Worm (Caenorhabditis elegans): ENCODE measurements around the gene ecps-1.

DNA sequence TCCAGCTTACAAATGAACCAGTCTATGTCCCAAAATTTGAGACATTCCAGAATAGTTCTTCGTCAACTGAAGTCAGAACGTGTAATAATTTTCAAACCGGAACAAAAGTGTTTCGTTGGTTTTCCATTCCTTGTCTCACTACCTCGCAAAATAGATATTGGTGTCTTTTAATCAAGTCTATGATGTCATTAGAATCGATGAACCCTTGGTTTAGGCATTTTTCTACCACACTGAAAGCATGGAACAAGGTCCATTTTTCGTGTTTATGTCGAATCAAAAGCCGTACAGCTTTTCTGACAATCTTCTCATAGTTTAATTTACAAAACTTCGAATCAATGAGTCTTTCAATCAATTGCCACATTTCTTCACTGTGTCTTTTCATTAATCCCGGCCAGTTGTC, 13.6 kb downstream of the ecps-1 start, which contains the start of gene H04D03.7:
- TF ChIP-seq tbx-37 (GFP tag; conservative IDR thresholded peaks at IDR 0.05) = no peak
- TF ChIP-seq sea-1 (GFP tag; conservative IDR thresholded peaks at IDR 0.05) = no peak
- no peak for TF ChIP-seq ama-1 (optimal IDR thresholded peaks at IDR 0.05)

Measured in whole organism, early embryonic.